Worm (Caenorhabditis elegans) whole organism, L3 larva: ENCODE measurements around the gene C07G3.15.

Experiments
- R02D3.7 ChIP-seq: fragments of 150-350 bp; optimal IDR thresholded peaks from 2 replicates; lab custom pipeline; 2014; ENCODE audit warnings: missing biosample characterization, missing genetic modification characterization
- ZK546.5 ChIP-seq: sonication (generic microtip); optimal IDR thresholded peaks from 2 replicates; lab custom pipeline; 2017; ENCODE audit warnings: missing biosample characterization, missing genetic modification characterization
- aly-2 ChIP-seq: fragments of 150-350 bp; optimal IDR thresholded peaks from 2 replicates; lab custom pipeline; 2014; ENCODE audit warnings: missing biosample characterization, missing genetic modification characterization
- ceh-16 ChIP-seq: sonication (generic microtip); optimal IDR thresholded peaks from 2 replicates; lab custom pipeline; 2017; ENCODE audit warnings: missing biosample characterization, missing genetic modification characterization
- ceh-28 ChIP-seq: fragments of 150-350 bp; optimal IDR thresholded peaks from 2 replicates; lab custom pipeline; 2014; ENCODE audit warnings: missing biosample characterization, missing genetic modification reagents, missing genetic modification characterization
- ceh-82 ChIP-seq: fragments of 150-350 bp; optimal IDR thresholded peaks from 2 replicates; lab custom pipeline; 2014; ENCODE audit warnings: missing biosample characterization, missing genetic modification characterization
- egl-27 ChIP-seq: sonication (generic microtip); optimal IDR thresholded peaks from 4 replicates; lab custom pipeline; 2017; ENCODE audit warnings: missing biosample characterization, missing genetic modification reagents, missing genetic modification characterization
- egl-5 ChIP-seq: fragments of 150-350 bp; optimal IDR thresholded peaks from 2 replicates; lab custom pipeline; 2017; ENCODE audit warnings: missing biosample characterization, missing genetic modification reagents, missing genetic modification characterization, inconsistent platforms
- elt-1 ChIP-seq: fragments of 150-350 bp; optimal IDR thresholded peaks from 2 replicates; lab custom pipeline; 2014; ENCODE audit warnings: missing biosample characterization, missing genetic modification characterization
- elt-2 ChIP-seq: sonication (generic microtip); optimal IDR thresholded peaks from 2 replicates; lab custom pipeline; 2016; ENCODE audit warnings: missing genetic modification reagents, mild to moderate bottlenecking, missing genetic modification characterization, missing compliant biosample characterization
- elt-3 ChIP-seq, 3 experiments: fragments of 150-350 bp in 1 of 3; sonication (generic microtip) in 2 of 3; optimal IDR thresholded peaks; 2 replicates in 2 of 3; 4 replicates in 1 of 3; lab custom pipeline; 2014 to 2017; ENCODE audit warnings: missing biosample characterization in 3 of 3, missing genetic modification characterization in 3 of 3
- eor-1 ChIP-seq, 2 experiments: fragments of 150-350 bp; optimal IDR thresholded peaks; 2 replicates each; lab custom pipeline; 2014 to 2018; ENCODE audit warnings: missing biosample characterization in 2 of 2, missing genetic modification characterization in 2 of 2
- fkh-10 ChIP-seq: sonication (generic microtip); optimal IDR thresholded peaks from 2 replicates; lab custom pipeline; 2017; ENCODE audit warnings: missing biosample characterization, missing genetic modification reagents, missing genetic modification characterization
- fkh-2 ChIP-seq: fragments of 150-350 bp; optimal IDR thresholded peaks from 2 replicates; lab custom pipeline; 2014; ENCODE audit warnings: missing biosample characterization, missing genetic modification reagents, missing genetic modification characterization
- fos-1 ChIP-seq: fragments of 150-350 bp; optimal IDR thresholded peaks from 2 replicates; lab custom pipeline; 2014; ENCODE audit warnings: missing biosample characterization, missing genetic modification characterization
- hmg-11 ChIP-seq: sonication (generic microtip); optimal IDR thresholded peaks from 2 replicates; lab custom pipeline; 2016; ENCODE audit warnings: missing genetic modification characterization, missing compliant biosample characterization
- lin-15B ChIP-seq: fragments of 150-350 bp; optimal IDR thresholded peaks from 2 replicates; lab custom pipeline; 2014; ENCODE audit warnings: missing biosample characterization, missing genetic modification characterization
- lin-39 ChIP-seq: fragments of 150-350 bp; optimal IDR thresholded peaks from 2 replicates; lab custom pipeline; 2018; ENCODE audit warnings: missing biosample characterization, missing genetic modification reagents, missing genetic modification characterization
- mdl-1 ChIP-seq: fragments of 150-350 bp; optimal IDR thresholded peaks from 2 replicates; lab custom pipeline; 2014; ENCODE audit warnings: missing biosample characterization, missing genetic modification characterization
- mml-1 ChIP-seq: fragments of 150-350 bp; sonication (generic microtip); optimal IDR thresholded peaks from 3 replicates; lab custom pipeline; 2014; ENCODE audit warnings: missing biosample characterization, missing genetic modification characterization
- nfya-1 ChIP-seq: sonication (generic microtip); optimal IDR thresholded peaks from 2 replicates; lab custom pipeline; 2017; ENCODE audit warnings: missing genetic modification characterization, mild to moderate bottlenecking, missing compliant biosample characterization, antibody characterized with exemption, moderate library complexity; ENCODE audit not compliant: insufficient read depth
- nhr-11 ChIP-seq: fragments of 150-350 bp; optimal IDR thresholded peaks from 2 replicates; lab custom pipeline; 2014; ENCODE audit warnings: missing biosample characterization, missing genetic modification characterization
- nhr-237 ChIP-seq: fragments of 150-350 bp; optimal IDR thresholded peaks from 2 replicates; lab custom pipeline; 2014; ENCODE audit warnings: missing biosample characterization, missing genetic modification characterization
- nhr-25 ChIP-seq: sonication (generic microtip); optimal IDR thresholded peaks from 2 replicates; lab custom pipeline; 2017; ENCODE audit warnings: missing biosample characterization, missing genetic modification characterization
- nhr-28 ChIP-seq: fragments of 150-350 bp; optimal IDR thresholded peaks from 2 replicates; lab custom pipeline; 2014; ENCODE audit warnings: missing biosample characterization, missing genetic modification characterization
- nhr-67 ChIP-seq: fragments of 150-350 bp; optimal IDR thresholded peaks from 2 replicates; lab custom pipeline; 2014; ENCODE audit warnings: missing biosample characterization, missing genetic modification characterization
- nhr-76 ChIP-seq: fragments of 150-350 bp; sonication (generic microtip); optimal IDR thresholded peaks from 5 replicates; lab custom pipeline; 2014; ENCODE audit warnings: missing biosample characterization, missing genetic modification characterization
- nhr-77 ChIP-seq: fragments of 150-350 bp; optimal IDR thresholded peaks from 2 replicates; lab custom pipeline; 2014; ENCODE audit warnings: missing biosample characterization, missing genetic modification characterization
- pha-4 ChIP-seq: fragments of 150-350 bp; optimal IDR thresholded peaks from 2 replicates; lab custom pipeline; 2014; ENCODE audit warnings: missing biosample characterization, missing genetic modification reagents, missing genetic modification characterization
- pqm-1 ChIP-seq: fragments of 150-350 bp; optimal IDR thresholded peaks from 2 replicates; lab custom pipeline; 2017; ENCODE audit warnings: missing biosample characterization, missing genetic modification characterization, inconsistent platforms
- sea-2 ChIP-seq: fragments of 150-350 bp; sonication (generic microtip); optimal IDR thresholded peaks from 4 replicates; lab custom pipeline; 2014; ENCODE audit warnings: missing biosample characterization, missing genetic modification reagents, missing genetic modification characterization
- skn-1 ChIP-seq: fragments of 150-350 bp; optimal IDR thresholded peaks from 2 replicates; lab custom pipeline; 2014; ENCODE audit warnings: missing biosample characterization, missing genetic modification characterization
- tbx-2 ChIP-seq: sonication (generic microtip); optimal IDR thresholded peaks from 2 replicates; lab custom pipeline; 2016; ENCODE audit warnings: mild to moderate bottlenecking, missing genetic modification characterization, missing compliant biosample characterization
- unc-39 ChIP-seq: sonication (generic microtip); optimal IDR thresholded peaks from 4 replicates; lab custom pipeline; 2017; ENCODE audit warnings: missing biosample characterization, missing genetic modification characterization
- unc-62 ChIP-seq: fragments of 150-350 bp; sonication (generic microtip); optimal IDR thresholded peaks from 4 replicates; lab custom pipeline; 2014; ENCODE audit warnings: missing biosample characterization, missing genetic modification reagents, missing genetic modification characterization
- zag-1 ChIP-seq: fragments of 150-350 bp; optimal IDR thresholded peaks from 2 replicates; lab custom pipeline; 2014; ENCODE audit warnings: missing biosample characterization, missing genetic modification characterization
- ztf-11 ChIP-seq: fragments of 150-350 bp; optimal IDR thresholded peaks from 2 replicates; lab custom pipeline; 2014; ENCODE audit warnings: missing biosample characterization, missing genetic modification characterization
- ztf-4 ChIP-seq: fragments of 150-350 bp; optimal IDR thresholded peaks from 2 replicates; lab custom pipeline; 2014; ENCODE audit warnings: missing biosample characterization, missing genetic modification characterization

The C07G3.15 gene

ce11 chrV:3455135-3455747 lies 41.5 kb downstream of the C07G3.15 start:
- TF ChIP-seq sea-2 (GFP tag; lab: Kevin White, UChicago) = no peak
- no peak for TF ChIP-seq ceh-28 (tag; lab: Kevin White, UChicago)
- no peak for TF ChIP-seq elt-2 (tag; lab: Kevin White, UChicago)
- no peak for TF ChIP-seq mdl-1 (tag; lab: Kevin White, UChicago)
- no peak for TF ChIP-seq skn-1
- TF ChIP-seq nhr-67 (tag; lab: Kevin White, UChicago) = no peak
- no peak for TF ChIP-seq hmg-11 (tag; lab: Kevin White, UChicago)
- no peak for TF ChIP-seq nhr-77 (tag; lab: Kevin White, UChicago)
- no peak for TF ChIP-seq pha-4 (tag; lab: Kevin White, UChicago)

- TF ChIP-seq ztf-4 (tag; lab: Kevin White, UChicago) (no peak), lin-39 (tag; lab: Kevin White, UChicago) (peak; percentile 22)
Measured at ce11 chrV:3454620-3455019, 42.2 kb downstream of the C07G3.15 start.

- TF ChIP-seq mdl-1 (tag; lab: Kevin White, UChicago) (no peak), fkh-10 (GFP tag; lab: Kevin White, UChicago) (peak; percentile 70)
Measured at ce11 chrV:3452489-3452888, 44.3 kb downstream of the C07G3.15 start.

- no peak for TF ChIP-seq nhr-28 (tag; lab: Kevin White, UChicago)
- TF ChIP-seq ZK546.5 (tag; lab: Kevin White, UChicago) = no peak
- TF ChIP-seq nhr-237 = no peak
- TF ChIP-seq ceh-82 = no peak
- no peak for TF ChIP-seq ceh-28 (tag; lab: Kevin White, UChicago)
- no peak for TF ChIP-seq fkh-2 (tag; lab: Kevin White, UChicago)
- no peak for TF ChIP-seq pha-4 (tag; lab: Kevin White, UChicago)
- TF ChIP-seq unc-39 = no peak
- no peak for TF ChIP-seq zag-1
- no peak for TF ChIP-seq elt-1 (tag; lab: Kevin White, UChicago)
- TF ChIP-seq R02D3.7 (tag; lab: Kevin White, UChicago) = no peak
- no peak for TF ChIP-seq pqm-1
- no peak for TF ChIP-seq egl-27 (tag; lab: Kevin White, UChicago)
- no peak for TF ChIP-seq nhr-25
- TF ChIP-seq hmg-11 (tag; lab: Kevin White, UChicago) = no peak
- no peak for TF ChIP-seq mdl-1 (tag; lab: Kevin White, UChicago)
- no peak for TF ChIP-seq egl-5 (tag; lab: Kevin White, UChicago)
- no peak for TF ChIP-seq nfya-1 (tag; lab: Kevin White, UChicago)
- TF ChIP-seq ceh-16 (tag; lab: Kevin White, UChicago) = no peak
- no peak for TF ChIP-seq nhr-67 (tag; lab: Kevin White, UChicago)
Measured at ce11 chrV:3451646-3452045, 45.1 kb downstream of the C07G3.15 start.

- TF ChIP-seq lin-15B = no peak
- TF ChIP-seq nhr-25 = no peak
- no peak for TF ChIP-seq unc-62 (GFP tag; lab: Kevin White, UChicago)
- TF ChIP-seq eor-1 (tag; optimal IDR thresholded peaks at IDR 0.05; lab: Kevin White, UChicago) = no peak
- no peak for TF ChIP-seq tbx-2 (tag; lab: Kevin White, UChicago)
- TF ChIP-seq nhr-11 = no peak
- no peak for TF ChIP-seq ztf-11 (tag; lab: Kevin White, UChicago)
- TF ChIP-seq elt-3 (tag; optimal IDR thresholded peaks at IDR 0.05; lab: Kevin White, UChicago) = no peak
- no peak for TF ChIP-seq nhr-76
- no peak for TF ChIP-seq ceh-16 (tag; lab: Kevin White, UChicago)
- TF ChIP-seq skn-1 = no peak
- no peak for TF ChIP-seq pqm-1
- TF ChIP-seq fos-1 = no peak
- no peak for TF ChIP-seq aly-2
- TF ChIP-seq hmg-11 (tag; lab: Kevin White, UChicago) = no peak
- TF ChIP-seq elt-1 (tag; lab: Kevin White, UChicago) = no peak
- no peak for TF ChIP-seq elt-2 (tag; lab: Kevin White, UChicago)
- TF ChIP-seq mml-1 (tag; lab: Kevin White, UChicago) = no peak
- no peak for TF ChIP-seq pha-4 (tag; lab: Kevin White, UChicago)
Measured at ce11 chrV:3450351-3450750, 46.4 kb downstream of the C07G3.15 start.
